Fruit fly (Drosophila melanogaster) whole organism, wandering third instar larva: ENCODE data around the gene CG34125.

Source experiments
- Abd-B ChIP-seq: fragments of >200 bp; optimal IDR thresholded peaks from 2 replicates; lab custom pipeline; 2017; ENCODE audit warnings: missing biosample characterization, missing genetic modification characterization
- CG32264 ChIP-seq: fragments of 200-800 bp; sonication (Bioruptor generic); optimal IDR thresholded peaks from 2 replicates; lab custom pipeline; 2016; ENCODE audit warnings: missing biosample characterization, missing genetic modification characterization
- CG9705 ChIP-seq: fragments of 200-800 bp; sonication (Bioruptor generic); optimal IDR thresholded peaks from 2 replicates; lab custom pipeline; 2018; ENCODE audit warnings: missing biosample characterization, mild to moderate bottlenecking, missing genetic modification characterization
- CrebA ChIP-seq: fragments of 200-800 bp; sonication (Bioruptor generic); optimal IDR thresholded peaks from 2 replicates; lab custom pipeline; 2016; ENCODE audit warnings: missing biosample characterization, mild to moderate bottlenecking, missing genetic modification characterization, borderline replicate concordance
- Dfd ChIP-seq: fragments of >200 bp; optimal IDR thresholded peaks from 2 replicates; lab custom pipeline; 2017; ENCODE audit warnings: missing biosample characterization, missing genetic modification characterization
- Dif ChIP-seq: fragments of 200-275, 200-300 bp; sonication (Bioruptor generic); optimal IDR thresholded peaks from 2 replicates; lab custom pipeline; 2018; ENCODE audit warnings: missing biosample characterization, missing genetic modification characterization; ENCODE audit not compliant: partially characterized antibody
- GATAd ChIP-seq: sonication (Bioruptor generic); optimal IDR thresholded peaks from 2 replicates; lab custom pipeline; 2016; ENCODE audit warnings: missing biosample characterization, missing genetic modification characterization
- HLH106 ChIP-seq: fragments of 200-800 bp; optimal IDR thresholded peaks from 3 replicates; lab custom pipeline; 2019; ENCODE audit warnings: missing biosample characterization, mild to moderate bottlenecking, missing genetic modification characterization, moderate library complexity
- Hnf4 ChIP-seq: fragments of 200-800 bp; sonication (Bioruptor generic); optimal IDR thresholded peaks from 2 replicates; lab custom pipeline; 2016; ENCODE audit warnings: missing biosample characterization, mild to moderate bottlenecking, missing genetic modification characterization
- Hr78 ChIP-seq: fragments of >200 bp; optimal IDR thresholded peaks from 2 replicates; lab custom pipeline; 2017; ENCODE audit warnings: missing biosample characterization, missing genetic modification characterization
- Hr83 ChIP-seq: fragments of 200-300 bp; sonication (Bioruptor generic); optimal IDR thresholded peaks from 2 replicates; lab custom pipeline; 2016; ENCODE audit warnings: missing biosample characterization, mild to moderate bottlenecking, missing genetic modification characterization, moderate library complexity; ENCODE audit not compliant: poor library complexity, severe bottlenecking
- Jra ChIP-seq: sonication (Bioruptor generic); optimal IDR thresholded peaks from 2 replicates; lab custom pipeline; 2016; ENCODE audit warnings: missing biosample characterization, missing genetic modification characterization
- Mio ChIP-seq: sonication (Bioruptor generic); optimal IDR thresholded peaks from 2 replicates; lab custom pipeline; 2016; ENCODE audit warnings: missing biosample characterization, missing genetic modification characterization
- Myc ChIP-seq: fragments of >200 bp; optimal IDR thresholded peaks from 2 replicates; lab custom pipeline; 2017
- N ChIP-seq: fragments of >200 bp; optimal IDR thresholded peaks from 2 replicates; lab custom pipeline; 2018; ENCODE audit warnings: missing biosample characterization, missing external identifiers, missing genetic modification characterization
- OdsH ChIP-seq: fragments of 200-800 bp; sonication (Bioruptor generic); optimal IDR thresholded peaks from 2 replicates; lab custom pipeline; 2016; ENCODE audit warnings: missing biosample characterization, mild to moderate bottlenecking, missing genetic modification characterization
- Rel ChIP-seq, 2 experiments: fragments of 200-800 bp; sonication (Bioruptor generic) in 1 of 2; optimal IDR thresholded peaks; 2 replicates in 1 of 2; 3 replicates in 1 of 2; lab custom pipeline; 2016 to 2019; ENCODE audit warnings: mild to moderate bottlenecking in 2 of 2, missing biosample characterization in 2 of 2, missing genetic modification characterization in 2 of 2, moderate library complexity in 1 of 2
- Sp1 ChIP-seq: fragments of 200-800 bp; sonication (Bioruptor generic); optimal IDR thresholded peaks from 3 replicates; lab custom pipeline; 2019; ENCODE audit warnings: missing biosample characterization, mild to moderate bottlenecking, missing genetic modification characterization, moderate library complexity
- Vsx2 ChIP-seq: fragments of 200-300, 225-300 bp; sonication (Bioruptor generic); optimal IDR thresholded peaks from 2 replicates; lab custom pipeline; 2018; ENCODE audit warnings: missing biosample characterization, missing genetic modification characterization; ENCODE audit not compliant: partially characterized antibody
- br ChIP-seq: fragments of 200-800 bp; sonication (Bioruptor generic); optimal IDR thresholded peaks from 2 replicates; lab custom pipeline; 2016; ENCODE audit warnings: missing biosample characterization, missing genetic modification characterization
- brk ChIP-seq: fragments of 200-800 bp; sonication (Bioruptor generic); optimal IDR thresholded peaks from 2 replicates; lab custom pipeline; 2016; ENCODE audit warnings: missing biosample characterization, mild to moderate bottlenecking, missing genetic modification characterization
- dl ChIP-seq, 2 experiments: fragments of 175-275, 200-275 bp in 1 of 2; fragments of 200-275 bp in 1 of 2; sonication (Bioruptor generic); optimal IDR thresholded peaks; lab custom pipeline; 2018; ENCODE audit warnings: mild to moderate bottlenecking in 2 of 2, missing biosample characterization in 2 of 2, missing genetic modification characterization in 2 of 2, moderate library complexity in 2 of 2; ENCODE audit not compliant: partially characterized antibody in 2 of 2, insufficient read depth in 1 of 2
- dmrt93B ChIP-seq: fragments of 200-800 bp; sonication (Bioruptor generic); optimal IDR thresholded peaks from 2 replicates; lab custom pipeline; 2018; ENCODE audit warnings: missing biosample characterization, mild to moderate bottlenecking, missing genetic modification characterization
- dsf ChIP-seq: sonication (Bioruptor generic); optimal IDR thresholded peaks from 2 replicates; lab custom pipeline; 2016; ENCODE audit warnings: missing biosample characterization, missing genetic modification characterization, borderline replicate concordance
- ey ChIP-seq: fragments of 200-800 bp; sonication (Bioruptor generic); optimal IDR thresholded peaks from 2 replicates; lab custom pipeline; 2016; ENCODE audit warnings: missing biosample characterization, missing genetic modification characterization
- foxo ChIP-seq, 2 experiments: fragments of 200-800 bp; sonication (Bioruptor generic); optimal IDR thresholded peaks; 2 replicates in 1 of 2; 3 replicates in 1 of 2; lab custom pipeline; 2016 to 2017; ENCODE audit warnings: missing biosample characterization in 2 of 2, missing genetic modification characterization in 2 of 2
- fru ChIP-seq: fragments of 200-800 bp; sonication (Bioruptor generic); optimal IDR thresholded peaks from 3 replicates; lab custom pipeline; 2016; ENCODE audit warnings: missing biosample characterization, mild to moderate bottlenecking, missing genetic modification characterization
- h ChIP-seq: fragments of 200-800 bp; sonication (Bioruptor generic); optimal IDR thresholded peaks from 3 replicates; lab custom pipeline; 2016; ENCODE audit warnings: missing biosample characterization, mild to moderate bottlenecking, missing genetic modification characterization
- jim ChIP-seq: fragments of 175-275, 200-325 bp; sonication (Bioruptor generic); optimal IDR thresholded peaks from 2 replicates; lab custom pipeline; 2016; ENCODE audit warnings: missing biosample characterization, mild to moderate bottlenecking, missing genetic modification characterization
- lola ChIP-seq: fragments of >200 bp; optimal IDR thresholded peaks from 2 replicates; lab custom pipeline; 2017; ENCODE audit warnings: missing biosample characterization, missing genetic modification characterization
- pan ChIP-seq: fragments of >200 bp; optimal IDR thresholded peaks from 2 replicates; lab custom pipeline; 2017
- psq ChIP-seq: fragments of 200-800 bp; sonication (Bioruptor generic); optimal IDR thresholded peaks from 3 replicates; lab custom pipeline; 2017; ENCODE audit warnings: missing biosample characterization, mild to moderate bottlenecking, missing genetic modification characterization, moderate library complexity
- rgr ChIP-seq: fragments of 200-800 bp; sonication (Bioruptor generic); optimal IDR thresholded peaks from 3 replicates; lab custom pipeline; 2016; ENCODE audit warnings: missing biosample characterization, mild to moderate bottlenecking, missing genetic modification characterization
- sage ChIP-seq: fragments of 200-800 bp; sonication (Bioruptor generic); optimal IDR thresholded peaks from 2 replicates; lab custom pipeline; 2016; ENCODE audit warnings: missing biosample characterization, mild to moderate bottlenecking, missing genetic modification characterization
- sv ChIP-seq: fragments of 200-800 bp; sonication (Bioruptor generic); optimal IDR thresholded peaks from 3 replicates; lab custom pipeline; 2016; ENCODE audit warnings: missing biosample characterization, missing genetic modification characterization
- tai ChIP-seq: sonication (Bioruptor generic); optimal IDR thresholded peaks from 2 replicates; lab custom pipeline; 2016; ENCODE audit warnings: missing biosample characterization, missing genetic modification characterization
- usp ChIP-seq: fragments of >200 bp; optimal IDR thresholded peaks from 2 replicates; lab custom pipeline; 2017; ENCODE audit warnings: missing biosample characterization, missing genetic modification characterization
- woc ChIP-seq: sonication (Bioruptor generic); optimal IDR thresholded peaks from 2 replicates; lab custom pipeline; 2016; ENCODE audit warnings: missing biosample characterization, mild to moderate bottlenecking, missing genetic modification characterization

The CG34125 gene

DNA sequence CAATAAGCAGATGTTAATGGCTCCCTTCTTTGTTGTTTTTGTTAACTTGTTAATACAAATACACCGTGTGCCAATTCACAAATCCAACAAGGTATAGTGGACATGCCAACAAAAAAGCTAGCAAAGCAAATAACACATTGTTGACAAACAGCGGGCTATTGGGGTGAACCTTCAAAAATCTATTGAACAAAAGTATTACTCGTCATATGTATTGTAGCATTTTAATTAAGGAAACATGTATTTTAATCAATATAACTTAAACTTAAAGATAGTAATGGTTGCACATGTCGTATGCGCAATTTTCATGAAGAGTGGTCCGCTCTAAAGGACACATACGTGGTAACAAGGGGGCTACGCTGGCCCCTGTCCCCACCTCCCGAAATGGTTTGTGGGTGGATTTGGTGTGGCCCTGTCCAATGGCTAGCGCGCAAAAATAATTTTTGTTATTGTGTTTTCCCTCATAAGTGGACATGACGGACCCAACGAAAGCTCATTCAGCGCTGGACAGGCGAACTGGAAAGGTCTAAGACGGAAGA, 23.1 kb upstream of the CG34125 start, which contains the start of gene synr:
Gene synr, plus strand, starts transcription at position 486 of the 536 bp plus-strand sequence.
- TF ChIP-seq dmrt93B (GFP tag; lab: Kevin White, UChicago) (no peak), tai (GFP tag; lab: Kevin White, UChicago) (no peak), OdsH (GFP tag; lab: Kevin White, UChicago) (no peak), pan (no peak), Hnf4 (GFP tag; lab: Kevin White, UChicago) (no peak), Hr83 (GFP tag; lab: Kevin White, UChicago) (no peak), Myc (no peak)

DNA sequence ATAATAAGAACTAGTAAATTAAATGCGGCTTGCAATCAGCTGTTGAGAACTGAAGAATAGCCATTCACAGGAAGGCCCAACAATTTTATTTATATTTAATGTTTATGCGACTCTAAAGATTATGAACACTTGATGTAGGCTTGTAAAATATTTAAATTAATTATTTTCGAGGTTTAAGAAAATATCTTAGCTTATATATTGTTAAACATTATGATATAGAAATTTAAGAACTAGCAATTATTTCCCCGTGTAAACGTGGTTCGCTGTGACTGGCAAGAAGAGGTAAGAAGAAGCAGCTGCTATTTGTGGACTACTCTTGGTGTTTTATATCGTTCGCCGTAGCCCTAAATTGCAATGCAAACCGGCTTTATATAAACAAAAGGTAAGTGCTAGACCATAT, 20.2 kb upstream of the CG34125 start, which contains the start of the genes mRpL24 and betaggt-I:
Gene mRpL24, minus strand, starts transcription at position 62 of the 400 bp plus-strand sequence.
Gene betaggt-I, plus strand, starts transcription at position 280 of the 400 bp plus-strand sequence.
- no peak for TF ChIP-seq tai (GFP tag; lab: Kevin White, UChicago)
- peak; percentile 97 for TF ChIP-seq h
- peak; percentile 98 for TF ChIP-seq Sp1 (GFP tag; lab: Kevin White, UChicago)
- peak; percentile 92 for TF ChIP-seq ey
- TF ChIP-seq Mio (GFP tag; lab: Kevin White, UChicago) = peak; percentile 49
- no peak for TF ChIP-seq Abd-B (GFP tag; lab: Kevin White, UChicago)
- peak; percentile 93 for TF ChIP-seq Hnf4 (GFP tag; lab: Kevin White, UChicago)
- peak; percentile 70 for TF ChIP-seq CG32264
- TF ChIP-seq psq (GFP tag; lab: Kevin White, UChicago) = peak; percentile 94
- TF ChIP-seq pan = no peak
- no peak for TF ChIP-seq Dif (GFP tag; lab: Kevin White, UChicago)
- peak; percentile 98 for TF ChIP-seq rgr
- TF ChIP-seq lola (GFP tag; lab: Kevin White, UChicago) = no peak
- no peak for TF ChIP-seq jim (GFP tag; lab: Kevin White, UChicago)
- TF ChIP-seq woc (GFP tag; lab: Kevin White, UChicago) = peak; percentile 89
- TF ChIP-seq Hr78 (GFP tag; lab: Kevin White, UChicago) = no peak
- no peak for TF ChIP-seq Vsx2
- peak; percentile 5 to 98 for TF ChIP-seq foxo (GFP tag; optimal IDR thresholded peaks at IDR 0.05; lab: Kevin White, UChicago)
- peak; percentile 85 for TF ChIP-seq GATAd (GFP tag; lab: Kevin White, UChicago)
- TF ChIP-seq dmrt93B (GFP tag; lab: Kevin White, UChicago) = peak; percentile 95
- peak; percentile 90 for TF ChIP-seq sage (GFP tag; lab: Kevin White, UChicago)
- TF ChIP-seq Myc = peak; percentile 39
- TF ChIP-seq br = peak; percentile 94
- TF ChIP-seq CG9705 = peak; percentile 97
- TF ChIP-seq OdsH (GFP tag; lab: Kevin White, UChicago) = peak; percentile 97
- no peak for TF ChIP-seq usp (GFP tag; lab: Kevin White, UChicago)
- peak; percentile 91 for TF ChIP-seq dsf (GFP tag; lab: Kevin White, UChicago)
- TF ChIP-seq Hr83 (GFP tag; lab: Kevin White, UChicago) = peak; percentile 44
- TF ChIP-seq brk = peak; percentile 96
- TF ChIP-seq HLH106 (tag; lab: Kevin White, UChicago) = peak; percentile 99
- TF ChIP-seq CrebA (GFP tag; lab: Kevin White, UChicago) = no peak
- no peak for TF ChIP-seq N
- TF ChIP-seq Dfd (GFP tag; lab: Kevin White, UChicago) = no peak
- no peak for TF ChIP-seq dl (GFP tag; optimal IDR thresholded peaks at IDR 0.05; lab: Kevin White, UChicago; ENCODE audit: insufficient read depth in 1 of 2, partially characterized antibody in 2 of 2)
- peak; percentile 95 for TF ChIP-seq sv (GFP tag; lab: Kevin White, UChicago)
- peak; percentile 90 for TF ChIP-seq Jra (GFP tag; lab: Kevin White, UChicago)
- TF ChIP-seq fru = peak; percentile 95
- TF ChIP-seq Rel (GFP tag; optimal IDR thresholded peaks at IDR 0.05; lab: Kevin White, UChicago) = peak; percentile 46
- peak; percentile 88 for TF ChIP-seq Rel (tag; optimal IDR thresholded peaks at IDR 0.05; lab: Kevin White, UChicago)
